Worm (Caenorhabditis elegans) whole organism, young adult: ENCODE results near the gene sel-10.

ENCODE experiments used
- B0019.2 ChIP-seq: fragments of 200-800 bp; sonication (Bioruptor generic); conservative IDR thresholded peaks from 2 replicates; pipeline ENCODE4 v1.3.6; 2022; ENCODE audit warnings: missing genetic modification reagents, missing genetic modification characterization, missing compliant biosample characterization
- cebp-2 ChIP-seq: fragments of 200-800 bp; sonication (Bioruptor generic); IDR thresholded peaks from 2 replicates; pipeline ENCODE4 v1.3.6; 2022; ENCODE audit warnings: missing genetic modification characterization, missing compliant biosample characterization
- lin-26 ChIP-seq: fragments of 200-800 bp; sonication (Bioruptor generic); IDR thresholded peaks from 2 replicates; pipeline ENCODE4 v1.3.6; 2022; ENCODE audit warnings: missing genetic modification reagents, missing genetic modification characterization, missing compliant biosample characterization
- lin-35 ChIP-seq, 3 experiments: fragments of 150-350 bp in 2 of 3; sonication (generic microtip) in 1 of 3; optimal IDR thresholded peaks; 2 replicates each; lab custom pipeline; 2014 to 2018; ENCODE audit warnings: missing biosample characterization in 3 of 3, missing genetic modification characterization in 3 of 3, missing genetic modification reagents in 3 of 3
- unc-130 ChIP-seq: sonication (generic microtip); optimal IDR thresholded peaks from 2 replicates; lab custom pipeline; 2016; ENCODE audit warnings: missing genetic modification reagents, missing genetic modification characterization, missing compliant biosample characterization
- ztf-25 ChIP-seq: fragments of 200-800 bp; sonication (Bioruptor generic); IDR thresholded peaks from 2 replicates; pipeline ENCODE4 v1.3.6; 2022; ENCODE audit warnings: missing genetic modification reagents, missing genetic modification characterization, missing compliant biosample characterization

DNA sequence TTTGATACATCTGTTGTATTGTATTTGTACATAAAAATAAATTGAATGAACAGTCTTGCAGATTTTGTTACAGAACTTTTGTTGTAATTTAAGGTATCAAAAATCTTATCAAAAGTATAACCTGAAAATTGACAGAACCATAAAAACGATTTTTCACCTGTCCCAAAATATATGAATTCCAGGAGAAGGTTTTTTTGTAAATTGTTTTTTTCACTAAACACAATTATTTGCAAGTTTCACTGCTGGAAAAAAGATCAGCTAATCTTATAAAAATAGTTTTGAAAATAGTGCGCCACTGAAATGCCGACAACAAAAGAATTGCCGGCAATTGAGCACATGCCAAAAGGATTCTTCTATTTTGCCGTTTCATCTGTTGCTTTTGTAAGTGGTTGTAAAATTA is 24.0 kb downstream of the sel-10 start, which contains the start of gene srx-130:
- TF ChIP-seq lin-35 (GFP tag; optimal IDR thresholded peaks at IDR 0.05; lab: Kevin White, UChicago) (no peak), cebp-2 (GFP tag; lab: Robert Waterston, UW) (no peak), B0019.2 (GFP tag; lab: Robert Waterston, UW) (no peak), ztf-25 (GFP tag; lab: Robert Waterston, UW) (no peak), lin-26 (GFP tag; lab: Robert Waterston, UW) (no peak), unc-130 (GFP tag; lab: Kevin White, UChicago) (no peak)
